Fruit fly (Drosophila melanogaster): ENCODE results near the gene CG43220.

The CG43220 gene

dm6 chr2L:17480943-17481580 is 5.3 kb upstream of the CG43220 start, which contains the start of the genes fws and Lamtor3 (continued):
- TF ChIP-seq Bgb (GFP tag; IDR thresholded peaks at IDR 0.05; ENCODE audit: partially characterized antibody), result peak; percentile 47
- TF ChIP-seq CG5180 (GFP tag; optimal IDR thresholded peaks at IDR 0.05), result peak; percentile 82
- TF ChIP-seq CG1603 (tag; optimal IDR thresholded peaks at IDR 0.05), result peak; percentile 82
- 0 out of 3 replicates have a peak, but pooled peaks have one; percentile 32 for TF ChIP-seq knrl (GFP tag; IDR thresholded peaks at IDR 0.05; ENCODE audit: partially characterized antibody)
- TF ChIP-seq CG1792 (GFP tag; optimal IDR thresholded peaks at IDR 0.05), result peak; percentile 48
- peak; percentile 61 for TF ChIP-seq eyg (GFP tag; optimal IDR thresholded peaks at IDR 0.05)
- peak; percentile 98 for TF ChIP-seq Oaz (GFP tag; IDR thresholded peaks at IDR 0.05)
- TF ChIP-seq ato (GFP tag; IDR thresholded peaks at IDR 0.05; ENCODE audit: partially characterized antibody), result peak; percentile 42; the same call in 1 of the 2 replicates
- TF ChIP-seq Optix (GFP tag; IDR thresholded peaks at IDR 0.05), result peak; percentile 99
- peak; percentile 83 for TF ChIP-seq CG1647 (GFP tag; optimal IDR thresholded peaks at IDR 0.05)
- TF ChIP-seq nerfin-2 (GFP tag; IDR thresholded peaks at IDR 0.05; ENCODE audit: partially characterized antibody), result 0 out of 2 replicates have a peak, but pooled peaks have one; percentile 42
- peak; percentile 74 for TF ChIP-seq CG10565 (GFP tag; optimal IDR thresholded peaks at IDR 0.05)
- TF ChIP-seq CG10321 (GFP tag; IDR thresholded peaks at IDR 0.05), result peak; percentile 87
- TF ChIP-seq yki (optimal IDR thresholded peaks at IDR 0.05), result no peak
- peak; percentile 99 for TF ChIP-seq CG17328 (GFP tag; IDR thresholded peaks at IDR 0.05)
- TF ChIP-seq CG11456 (GFP tag; IDR thresholded peaks at IDR 0.05), result peak; percentile 99
- peak; percentile 99 for TF ChIP-seq Xrp1 (GFP tag; IDR thresholded peaks at IDR 0.05)
- TF ChIP-seq Lhr (GFP tag; optimal IDR thresholded peaks at IDR 0.05), result peak; percentile 93
- peak; percentile 97 for TF ChIP-seq Chrac-16 (GFP tag; optimal IDR thresholded peaks at IDR 0.05)
- peak; percentile 93 for TF ChIP-seq CG6854 (GFP tag; optimal IDR thresholded peaks at IDR 0.05)
- peak; percentile 99 for TF ChIP-seq zfh1 (GFP tag; IDR thresholded peaks at IDR 0.05)
- peak; percentile 97 for TF ChIP-seq scrt (GFP tag; optimal IDR thresholded peaks at IDR 0.05)
- TF ChIP-seq CkIIα-i1 (GFP tag; IDR thresholded peaks at IDR 0.05), result peak; percentile 96
- TF ChIP-seq Bdp1 (GFP tag; optimal IDR thresholded peaks at IDR 0.05), result peak; percentile 82
- peak; percentile 51 for TF ChIP-seq BEAF-32 (GFP tag; optimal IDR thresholded peaks at IDR 0.05)
- peak; percentile 98 for TF ChIP-seq ATbp (GFP tag; optimal IDR thresholded peaks at IDR 0.05)
- TF ChIP-seq odd (GFP tag; optimal IDR thresholded peaks at IDR 0.05), result peak; percentile 93
- TF ChIP-seq Awh (GFP tag; IDR thresholded peaks at IDR 0.05), result peak; percentile 99
- no peak for TF ChIP-seq hth (optimal IDR thresholded peaks at IDR 0.05)
- peak; percentile 95 for TF ChIP-seq CG15601 (tag; optimal IDR thresholded peaks at IDR 0.05)
- 0 out of 3 replicates have a peak, but pooled peaks have one; percentile 43 for TF ChIP-seq CG7963 (GFP tag; IDR thresholded peaks at IDR 0.05; ENCODE audit: partially characterized antibody)
- TF ChIP-seq jigr1 (GFP tag; IDR thresholded peaks at IDR 0.05), result peak; percentile 96
- TF ChIP-seq sens-2 (GFP tag; IDR thresholded peaks at IDR 0.05), result peak; percentile 98
- TF ChIP-seq CG31224 (GFP tag; IDR thresholded peaks at IDR 0.05), result peak; percentile 97
- peak; percentile 98 for TF ChIP-seq CG15269 (tag; optimal IDR thresholded peaks at IDR 0.05)
- peak; percentile 97 for TF ChIP-seq Gsc (GFP tag; IDR thresholded peaks at IDR 0.05)
- peak; percentile 80 for TF ChIP-seq z (GFP tag; IDR thresholded peaks at IDR 0.05)
- peak; percentile 84 for TF ChIP-seq sug (tag; optimal IDR thresholded peaks at IDR 0.05)
- TF ChIP-seq sima (GFP tag; optimal IDR thresholded peaks at IDR 0.05), result peak; percentile 20
- peak; percentile 98 for TF ChIP-seq CG31441 (GFP tag; IDR thresholded peaks at IDR 0.05)
- TF ChIP-seq CG17612 (GFP tag; IDR thresholded peaks at IDR 0.05), result peak; percentile 97
- TF ChIP-seq sisA (GFP tag; IDR thresholded peaks at IDR 0.05), result peak; percentile 98
- TF ChIP-seq fd96Cb (tag; optimal IDR thresholded peaks at IDR 0.05), result peak; percentile 98
- TF ChIP-seq Dad (GFP tag; optimal IDR thresholded peaks at IDR 0.05), result peak; percentile 85
- peak; percentile 75 for TF ChIP-seq CG8944 (GFP tag; optimal IDR thresholded peaks at IDR 0.05)
- peak; percentile 95 for TF ChIP-seq CrebB (tag; optimal IDR thresholded peaks at IDR 0.05)
- peak; percentile 95 for TF ChIP-seq ssp (GFP tag; IDR thresholded peaks at IDR 0.05)
- no peak for TF ChIP-seq gfzf (GFP tag; optimal IDR thresholded peaks at IDR 0.05)
- TF ChIP-seq cad (GFP tag; optimal IDR thresholded peaks at IDR 0.05), result no peak
- TF ChIP-seq CG10654 (GFP tag; optimal IDR thresholded peaks at IDR 0.05), result peak; percentile 96
